Worm (Caenorhabditis elegans): Measurements from ENCODE around the gene srsx-27.

srsx-27 gene

ce11 chrV:10149728-10150127, at the start of gene srsx-27:
srsx-27 (plus strand) TSS chrV:10150028.
- TF ChIP-seq blmp-1 (tag; optimal IDR thresholded peaks at IDR 0.05; ENCODE audit: insufficient read depth) (no peak), dmd-4 (tag; optimal IDR thresholded peaks at IDR 0.05) (no peak)

ce11 chrV:10101916-10102315, 47.9 kb upstream of the srsx-27 start, which contains the start of gene C08B6.14:
C08B6.14 (minus strand) TSS chrV:10102016.
- TF ChIP-seq snpc-4 (tag; optimal IDR thresholded peaks at IDR 0.05): no peak
- TF ChIP-seq ztf-11 (tag; optimal IDR thresholded peaks at IDR 0.05): no peak
- TF ChIP-seq lin-11 (tag; optimal IDR thresholded peaks at IDR 0.05): no peak
- no peak for TF ChIP-seq ztf-4 (tag; optimal IDR thresholded peaks at IDR 0.05)
- no peak for TF ChIP-seq nhr-21 (tag; optimal IDR thresholded peaks at IDR 0.05)

- TF ChIP-seq mab-5 (tag; optimal IDR thresholded peaks at IDR 0.05): no peak
- no peak for TF ChIP-seq nhr-12 (tag; optimal IDR thresholded peaks at IDR 0.05)
- TF ChIP-seq nhr-11 (tag; optimal IDR thresholded peaks at IDR 0.05): no peak
- no peak for TF ChIP-seq nhr-21 (tag; optimal IDR thresholded peaks at IDR 0.05)
- TF ChIP-seq fos-1 (tag; optimal IDR thresholded peaks at IDR 0.05): peak; percentile 16
- TF ChIP-seq zag-1 (tag; optimal IDR thresholded peaks at IDR 0.05): no peak
- peak; percentile 62 for TF ChIP-seq nhr-129 (tag; optimal IDR thresholded peaks at IDR 0.05)
- TF ChIP-seq nhr-23 (tag; optimal IDR thresholded peaks at IDR 0.05): no peak
- no peak for TF ChIP-seq alr-1 (tag; optimal IDR thresholded peaks at IDR 0.05)
These were observed 46.0 kb upstream of the srsx-27 start for ce11 chrV:10103811-10104210.

- peak; percentile 10 for TF ChIP-seq crh-2 (tag; optimal IDR thresholded peaks at IDR 0.05)
- peak; percentile 67 for TF ChIP-seq fos-1 (tag; optimal IDR thresholded peaks at IDR 0.05)
- TF ChIP-seq ama-1 (optimal IDR thresholded peaks at IDR 0.05): no peak
- TF ChIP-seq nhr-23 (tag; optimal IDR thresholded peaks at IDR 0.05): no peak
- TF ChIP-seq ztf-4 (tag; optimal IDR thresholded peaks at IDR 0.05): no peak
- TF ChIP-seq sma-9 (GFP tag; optimal IDR thresholded peaks at IDR 0.05): peak; percentile 54
- TF ChIP-seq sma-9 (tag; optimal IDR thresholded peaks at IDR 0.05): no peak
- TF ChIP-seq snpc-4 (tag; optimal IDR thresholded peaks at IDR 0.05): no peak
- TF ChIP-seq blmp-1 (tag; optimal IDR thresholded peaks at IDR 0.05; ENCODE audit: insufficient read depth): no peak
- no peak for TF ChIP-seq R02D3.7 (tag; optimal IDR thresholded peaks at IDR 0.05)
- no peak for TF ChIP-seq ceh-16 (tag; optimal IDR thresholded peaks at IDR 0.05)
These were observed 45.0 kb upstream of the srsx-27 start, which contains the start of gene ugt-17 for ce11 chrV:10104785-10105310. ugt-17 (minus strand) TSS chrV:10104964.

- TF ChIP-seq fos-1 (tag; optimal IDR thresholded peaks at IDR 0.05) (no peak), lin-11 (tag; optimal IDR thresholded peaks at IDR 0.05) (no peak), gmeb-1 (tag; optimal IDR thresholded peaks at IDR 0.05) (no peak), mab-5 (tag; optimal IDR thresholded peaks at IDR 0.05) (no peak), nhr-23 (tag; optimal IDR thresholded peaks at IDR 0.05) (no peak), Y55F3AM.14 (GFP tag; optimal IDR thresholded peaks at IDR 0.05) (no peak), nhr-25 (tag; optimal IDR thresholded peaks at IDR 0.05) (no peak), nhr-129 (tag; optimal IDR thresholded peaks at IDR 0.05) (no peak), lin-13 (GFP tag; optimal IDR thresholded peaks at IDR 0.05) (no peak), sma-3 (GFP tag; optimal IDR thresholded peaks at IDR 0.05) (no peak), elt-1 (tag; optimal IDR thresholded peaks at IDR 0.05) (no peak), zag-1 (tag; optimal IDR thresholded peaks at IDR 0.05) (no peak), nhr-21 (tag; optimal IDR thresholded peaks at IDR 0.05) (no peak), lsy-2 (tag; optimal IDR thresholded peaks at IDR 0.05) (no peak), crh-2 (tag; optimal IDR thresholded peaks at IDR 0.05) (no peak), dmd-4 (tag; optimal IDR thresholded peaks at IDR 0.05) (no peak)
These were observed 44.4 kb upstream of the srsx-27 start, which contains the start of gene C08B6.2 for ce11 chrV:10105412-10105811. C08B6.2 (plus strand) TSS chrV:10105712.

- TF ChIP-seq egl-27 (tag; optimal IDR thresholded peaks at IDR 0.05): no peak
- no peak for TF ChIP-seq nhr-23 (tag; optimal IDR thresholded peaks at IDR 0.05)
- no peak for TF ChIP-seq blmp-1 (tag; optimal IDR thresholded peaks at IDR 0.05; ENCODE audit: insufficient read depth)
- no peak for TF ChIP-seq nhr-237 (tag; optimal IDR thresholded peaks at IDR 0.05)
- TF ChIP-seq aly-2 (tag; optimal IDR thresholded peaks at IDR 0.05): no peak
- no peak for TF ChIP-seq dmd-4 (tag; optimal IDR thresholded peaks at IDR 0.05)
- TF ChIP-seq mab-5 (tag; optimal IDR thresholded peaks at IDR 0.05): no peak
- TF ChIP-seq nhr-6 (tag; optimal IDR thresholded peaks at IDR 0.05): no peak
- TF ChIP-seq nhr-11 (tag; optimal IDR thresholded peaks at IDR 0.05): no peak
- no peak for TF ChIP-seq ztf-11 (tag; optimal IDR thresholded peaks at IDR 0.05)
- no peak for TF ChIP-seq nhr-21 (tag; optimal IDR thresholded peaks at IDR 0.05)
- no peak for TF ChIP-seq nhr-10 (tag; optimal IDR thresholded peaks at IDR 0.05)
- no peak for TF ChIP-seq ceh-82 (tag; optimal IDR thresholded peaks at IDR 0.05)
- no peak for TF ChIP-seq sem-4 (tag; optimal IDR thresholded peaks at IDR 0.05)
- no peak for TF ChIP-seq ama-1 (optimal IDR thresholded peaks at IDR 0.05)
- TF ChIP-seq elt-1 (tag; optimal IDR thresholded peaks at IDR 0.05): no peak
- TF ChIP-seq sma-3 (GFP tag; optimal IDR thresholded peaks at IDR 0.05): no peak
These were observed 42.5 kb upstream of the srsx-27 start, which contains the start of gene C08B6.11 for ce11 chrV:10107309-10107708. C08B6.11 (plus strand) TSS chrV:10107609.
